Fruit fly (Drosophila melanogaster) whole organism, embryonic: Measurements from ENCODE around the gene Sfp33A1.

Experiments used
- Blimp-1 ChIP-seq: fragments of 200-800 bp; sonication (Bioruptor generic); optimal IDR thresholded peaks from 3 replicates; lab custom pipeline; 2018; ENCODE audit warnings: missing biosample characterization, missing genetic modification characterization, mild to moderate bottlenecking, moderate library complexity, missing genetic modification reagents
- CG10209 ChIP-seq: fragments of 200-800 bp; sonication (Bioruptor generic); optimal IDR thresholded peaks from 3 replicates; lab custom pipeline; 2017; ENCODE audit warnings: missing biosample characterization, mild to moderate bottlenecking, missing genetic modification characterization, missing genetic modification reagents
- CG10543 ChIP-seq: fragments of 200-800 bp; sonication (Bioruptor generic); optimal IDR thresholded peaks from 3 replicates; lab custom pipeline; 2017; ENCODE audit warnings: missing biosample characterization, mild to moderate bottlenecking, missing genetic modification characterization, moderate library complexity
- CG10979 ChIP-seq: fragments of 200-800 bp; sonication (Bioruptor generic); optimal IDR thresholded peaks from 2 replicates; lab custom pipeline; 2018; ENCODE audit warnings: missing biosample characterization, mild to moderate bottlenecking, missing genetic modification characterization, moderate library complexity
- CG11560 ChIP-seq: fragments of 200-800 bp; sonication (Bioruptor generic); IDR thresholded peaks from 3 replicates; pipeline ENCODE4 v1.3.6; 2022; ENCODE audit warnings: missing biosample characterization, missing genetic modification characterization
- CG12155 ChIP-seq: fragments of 200-800 bp; sonication (Bioruptor generic); optimal IDR thresholded peaks from 3 replicates; lab custom pipeline; 2016; ENCODE audit warnings: missing biosample characterization, missing genetic modification characterization
- CG13624 ChIP-seq: fragments of 200-800 bp; sonication (Bioruptor generic); optimal IDR thresholded peaks from 2 replicates; lab custom pipeline; 2016; ENCODE audit warnings: missing biosample characterization, missing genetic modification characterization
- CG14050 ChIP-seq: fragments of 200-800 bp; sonication (Bioruptor generic); IDR thresholded peaks from 3 replicates; pipeline ENCODE4 v1.3.6; 2022; ENCODE audit warnings: missing biosample characterization, missing genetic modification characterization
- CG15479 ChIP-seq: fragments of 200-800 bp; sonication (Bioruptor generic); optimal IDR thresholded peaks from 3 replicates; lab custom pipeline; 2019; ENCODE audit warnings: missing biosample characterization, mild to moderate bottlenecking, missing genetic modification characterization, moderate library complexity
- CG15514 ChIP-seq: fragments of 200-800 bp; sonication (Bioruptor generic); optimal IDR thresholded peaks from 3 replicates; lab custom pipeline; 2017; ENCODE audit warnings: missing biosample characterization, missing genetic modification characterization, mild to moderate bottlenecking, moderate library complexity, missing genetic modification reagents
- CG15696 ChIP-seq: fragments of 200-800 bp; sonication (Bioruptor generic); optimal IDR thresholded peaks from 2 replicates; lab custom pipeline; 2019; ENCODE audit warnings: missing biosample characterization, mild to moderate bottlenecking, missing genetic modification characterization, moderate library complexity
- CG17359 ChIP-seq: fragments of 200-800 bp; sonication (Bioruptor generic); optimal IDR thresholded peaks from 3 replicates; lab custom pipeline; 2018; ENCODE audit warnings: missing biosample characterization, mild to moderate bottlenecking, missing genetic modification characterization, moderate library complexity
- CG17385 ChIP-seq: fragments of 200-800 bp; sonication (Bioruptor generic); optimal IDR thresholded peaks from 3 replicates; lab custom pipeline; 2018; ENCODE audit warnings: missing biosample characterization, mild to moderate bottlenecking, missing genetic modification characterization
- CG2116 ChIP-seq: fragments of 200-800 bp; sonication (Bioruptor generic); optimal IDR thresholded peaks from 3 replicates; lab custom pipeline; 2018; ENCODE audit warnings: missing biosample characterization, mild to moderate bottlenecking, missing genetic modification characterization
- CG2129 ChIP-seq: fragments of 200-800 bp; sonication (Bioruptor generic); IDR thresholded peaks from 2 replicates; pipeline ENCODE4 v1.3.6; 2022; ENCODE audit warnings: missing biosample characterization, missing genetic modification characterization; ENCODE audit not compliant: partially characterized antibody
- CG3407 ChIP-seq: fragments of 200-800 bp; sonication (Bioruptor generic); optimal IDR thresholded peaks from 2 replicates; lab custom pipeline; 2018; ENCODE audit warnings: missing biosample characterization, mild to moderate bottlenecking, missing genetic modification characterization
- CG34376 ChIP-seq: fragments of 200-800 bp; sonication (Bioruptor generic); optimal IDR thresholded peaks from 2 replicates; lab custom pipeline; 2018; ENCODE audit warnings: missing biosample characterization, mild to moderate bottlenecking, missing genetic modification characterization
- CG5245 ChIP-seq: fragments of 200-800 bp; sonication (Bioruptor generic); optimal IDR thresholded peaks from 3 replicates; lab custom pipeline; 2016; ENCODE audit warnings: missing biosample characterization, missing genetic modification characterization
- CG6175 ChIP-seq: fragments of 200-800 bp; sonication (Bioruptor generic); IDR thresholded peaks from 3 replicates; pipeline ENCODE4 v1.3.6; 2022; ENCODE audit warnings: missing biosample characterization, missing genetic modification characterization
- CG6683 ChIP-seq: fragments of 200-800 bp; sonication (Bioruptor generic); optimal IDR thresholded peaks from 2 replicates; lab custom pipeline; 2017; ENCODE audit warnings: missing biosample characterization, mild to moderate bottlenecking, missing genetic modification characterization, missing genetic modification reagents
- CG8359 ChIP-seq: fragments of 200-800 bp; sonication (Bioruptor generic); optimal IDR thresholded peaks from 2 replicates; lab custom pipeline; 2017; ENCODE audit warnings: missing biosample characterization, mild to moderate bottlenecking, missing genetic modification characterization, borderline replicate concordance
- ERR ChIP-seq: fragments of 200-800 bp; sonication (Bioruptor generic); optimal IDR thresholded peaks from 2 replicates; lab custom pipeline; 2016; ENCODE audit warnings: missing biosample characterization, missing genetic modification characterization
- GATAe ChIP-seq: fragments of 200-800 bp; sonication (Bioruptor generic); conservative IDR thresholded peaks from 2 replicates; pipeline ENCODE4 v1.3.6; 2022; ENCODE audit warnings: missing biosample characterization, missing genetic modification characterization
- H2.0 ChIP-seq: fragments of 200-800 bp; sonication (Bioruptor generic); IDR thresholded peaks from 2 replicates; pipeline ENCODE4 v1.3.6; 2022; ENCODE audit warnings: missing biosample characterization, missing genetic modification characterization
- HHEX ChIP-seq: fragments of 200-800 bp; sonication (Bioruptor generic); optimal IDR thresholded peaks from 3 replicates; lab custom pipeline; 2017; ENCODE audit warnings: missing biosample characterization, mild to moderate bottlenecking, missing genetic modification characterization, missing genetic modification reagents
- Hmr ChIP-seq: fragments of 200-800 bp; sonication (Bioruptor generic); optimal IDR thresholded peaks from 3 replicates; lab custom pipeline; 2017; ENCODE audit warnings: mild to moderate bottlenecking, missing biosample characterization, missing genetic modification reagents, missing genetic modification characterization
- Hr3 ChIP-seq: fragments of 200-800 bp; sonication (Bioruptor generic); optimal IDR thresholded peaks from 3 replicates; lab custom pipeline; 2016; ENCODE audit warnings: missing biosample characterization, missing genetic modification characterization
- Med ChIP-seq: fragments of 200-800 bp; sonication (Bioruptor generic); peaks from one replicate; lab custom pipeline; 2016; ENCODE audit warnings: missing biosample characterization, missing genetic modification characterization, mild to moderate bottlenecking, inconsistent platforms, moderate library complexity
- NC2α ChIP-seq: fragments of 200-800 bp; sonication (Bioruptor generic); optimal IDR thresholded peaks from 2 replicates; lab custom pipeline; 2016; ENCODE audit warnings: missing biosample characterization, missing genetic modification characterization
- Nf-YA ChIP-seq: fragments of 200-800 bp; sonication (Bioruptor generic); IDR thresholded peaks from 2 replicates; pipeline ENCODE4 v1.3.6; 2022; ENCODE audit warnings: missing biosample characterization, missing genetic modification characterization
- Oli ChIP-seq: fragments of 200-800 bp; sonication (Bioruptor generic); optimal IDR thresholded peaks from 2 replicates; lab custom pipeline; 2018; ENCODE audit warnings: missing biosample characterization, mild to moderate bottlenecking, missing genetic modification characterization, moderate library complexity
- Taf1 ChIP-seq: fragments of 200-800 bp; sonication (Bioruptor generic); IDR thresholded peaks from 2 replicates; pipeline ENCODE4 v1.3.6; 2022; ENCODE audit warnings: missing biosample characterization, missing genetic modification characterization
- ac ChIP-seq: fragments of 200-800 bp; sonication (Bioruptor generic); optimal IDR thresholded peaks from 3 replicates; lab custom pipeline; 2017; ENCODE audit warnings: missing biosample characterization, mild to moderate bottlenecking, missing genetic modification characterization
- ato ChIP-seq: fragments of 200-800 bp; sonication (Bioruptor generic); IDR thresholded peaks from 2 replicates; pipeline ENCODE4 v1.3.6; 2022; ENCODE audit warnings: missing biosample characterization, missing genetic modification characterization; ENCODE audit not compliant: partially characterized antibody
- croc ChIP-seq: fragments of 200-800 bp; sonication (Bioruptor generic); conservative IDR thresholded peaks from 3 replicates; pipeline ENCODE4 v1.3.6; 2022; ENCODE audit warnings: missing biosample characterization, missing genetic modification characterization
- cwo ChIP-seq: fragments of 200-800 bp; sonication (Bioruptor generic); optimal IDR thresholded peaks from 3 replicates; lab custom pipeline; 2017; ENCODE audit warnings: missing biosample characterization, missing genetic modification characterization, mild to moderate bottlenecking, moderate library complexity, missing genetic modification reagents
- dmrt11E ChIP-seq: fragments of 200-800 bp; sonication (Bioruptor generic); optimal IDR thresholded peaks from 3 replicates; lab custom pipeline; 2018; ENCODE audit warnings: missing biosample characterization, mild to moderate bottlenecking, missing genetic modification characterization, moderate library complexity
- ewg ChIP-seq: fragments of 200-800 bp; sonication (Bioruptor generic); optimal IDR thresholded peaks from 3 replicates; lab custom pipeline; 2017; ENCODE audit warnings: mild to moderate bottlenecking, missing biosample characterization, missing genetic modification reagents, missing genetic modification characterization
- exex ChIP-seq: fragments of 200-800 bp; sonication (Bioruptor generic); optimal IDR thresholded peaks from 4 replicates; lab custom pipeline; 2018; ENCODE audit warnings: missing biosample characterization, mild to moderate bottlenecking, missing genetic modification characterization, moderate library complexity
- fd102C ChIP-seq: fragments of 200-800 bp; sonication (Bioruptor generic); optimal IDR thresholded peaks from 2 replicates; lab custom pipeline; 2018; ENCODE audit warnings: missing biosample characterization, mild to moderate bottlenecking, missing genetic modification characterization, moderate library complexity
- fd3F ChIP-seq: fragments of 200-800 bp; sonication (Bioruptor generic); optimal IDR thresholded peaks from 2 replicates; lab custom pipeline; 2018; ENCODE audit warnings: missing biosample characterization, mild to moderate bottlenecking, missing genetic modification characterization, moderate library complexity
- mirr ChIP-seq: fragments of 200-800 bp; sonication (Bioruptor generic); optimal IDR thresholded peaks from 3 replicates; lab custom pipeline; 2018; ENCODE audit warnings: missing biosample characterization, mild to moderate bottlenecking, missing genetic modification characterization
- pfk ChIP-seq: fragments of 200-800 bp; sonication (Bioruptor generic); optimal IDR thresholded peaks from 2 replicates; lab custom pipeline; 2018; ENCODE audit warnings: missing biosample characterization, mild to moderate bottlenecking, missing genetic modification characterization, moderate library complexity
- pita ChIP-seq: fragments of 200-800 bp; sonication (Bioruptor generic); optimal IDR thresholded peaks from 2 replicates; lab custom pipeline; 2017; ENCODE audit warnings: missing biosample characterization, mild to moderate bottlenecking, missing genetic modification characterization
- pnt ChIP-seq: fragments of 200-800 bp; sonication (Bioruptor generic); optimal IDR thresholded peaks from 3 replicates; lab custom pipeline; 2016; ENCODE audit warnings: missing biosample characterization, missing genetic modification characterization
- pum ChIP-seq: fragments of 200-800 bp; sonication (Bioruptor generic); optimal IDR thresholded peaks from 2 replicates; lab custom pipeline; 2016; ENCODE audit warnings: missing biosample characterization, missing genetic modification characterization
- pzg ChIP-seq: fragments of 200-800 bp; sonication (Bioruptor generic); optimal IDR thresholded peaks from 3 replicates; lab custom pipeline; 2018; ENCODE audit warnings: missing biosample characterization, mild to moderate bottlenecking, missing genetic modification characterization, moderate library complexity
- slou ChIP-seq: fragments of 200-800 bp; sonication (Bioruptor generic); optimal IDR thresholded peaks from 3 replicates; lab custom pipeline; 2016; ENCODE audit warnings: missing biosample characterization, missing genetic modification characterization
- sna ChIP-seq: fragments of 200-800 bp; sonication (Bioruptor generic); IDR thresholded peaks from 2 replicates; pipeline ENCODE4 v1.3.6; 2022; ENCODE audit warnings: missing biosample characterization, missing genetic modification characterization; ENCODE audit not compliant: partially characterized antibody
- sug ChIP-seq: fragments of 200-800 bp; optimal IDR thresholded peaks from 2 replicates; lab custom pipeline; 2019; ENCODE audit warnings: missing biosample characterization, mild to moderate bottlenecking, missing genetic modification characterization, moderate library complexity

Sfp33A1 gene

dm6 chr2L:11738554-11738982, 15.7 kb downstream of the Sfp33A1 start, which contains the start of gene Vha100-5 (continued):
- TF ChIP-seq CG15479 (GFP tag; lab: Kevin White, UChicago) = no peak
- TF ChIP-seq Hmr (GFP tag; lab: Kevin White, UChicago) = peak; percentile 0
- TF ChIP-seq pita (GFP tag; lab: Kevin White, UChicago) = no peak
- 0 out of 3 replicates have a peak, but pooled peaks have one; percentile 28 for TF ChIP-seq CG6175
- TF ChIP-seq CG17359 (tag; lab: Kevin White, UChicago) = no peak
- no peak for TF ChIP-seq CG5245 (GFP tag; lab: Kevin White, UChicago)
- peak; percentile 83 for TF ChIP-seq mirr (GFP tag; lab: Kevin White, UChicago)
- TF ChIP-seq ERR (GFP tag; lab: Kevin White, UChicago) = no peak
- TF ChIP-seq ewg = no peak
- TF ChIP-seq Taf1 (GFP tag; lab: Robert Waterston, UW) = no peak
- TF ChIP-seq fd3F (GFP tag; lab: Kevin White, UChicago) = no peak
- no peak for TF ChIP-seq Hr3 (GFP tag; lab: Kevin White, UChicago)
- TF ChIP-seq pfk (GFP tag; lab: Kevin White, UChicago) = no peak
- TF ChIP-seq CG13624 (GFP tag; lab: Kevin White, UChicago) = no peak
- no peak for TF ChIP-seq pum
- no peak for TF ChIP-seq croc (GFP tag; lab: Robert Waterston, UW)
- TF ChIP-seq CG8359 = no peak
- TF ChIP-seq fd102C (GFP tag; lab: Kevin White, UChicago) = no peak
- no peak for TF ChIP-seq CG6683 (GFP tag; lab: Kevin White, UChicago)
- no peak for TF ChIP-seq CG12155
- TF ChIP-seq pnt = no peak
- TF ChIP-seq HHEX (GFP tag; lab: Kevin White, UChicago) = no peak
- no peak for TF ChIP-seq slou (GFP tag; lab: Kevin White, UChicago)
- TF ChIP-seq pzg = no peak
- no peak for TF ChIP-seq CG17385 (GFP tag; lab: Kevin White, UChicago)
- TF ChIP-seq CG10543 = peak; percentile 17
- no peak for TF ChIP-seq CG2129
- TF ChIP-seq exex (tag; lab: Kevin White, UChicago) = peak; percentile 92
- peak; percentile 53 for TF ChIP-seq cwo
- no peak for TF ChIP-seq CG2116 (GFP tag; lab: Kevin White, UChicago)
- no peak for TF ChIP-seq sna (GFP tag; lab: Robert Waterston, UW)
- peak; percentile 79 for TF ChIP-seq CG34376 (GFP tag; lab: Kevin White, UChicago)
- TF ChIP-seq sug = peak; percentile 72
- no peak for TF ChIP-seq CG15514 (GFP tag; lab: Kevin White, UChicago)
- TF ChIP-seq Nf-YA (GFP tag; lab: Robert Waterston, UW) = no peak
- peak; percentile 71; the same call in 1 of the 2 replicates for TF ChIP-seq GATAe
- TF ChIP-seq CG11560 (tag; lab: Robert Waterston, UW) = no peak
- TF ChIP-seq Blimp-1 (GFP tag; lab: Kevin White, UChicago) = no peak
- no peak for TF ChIP-seq ac (GFP tag; lab: Kevin White, UChicago)
- no peak for TF ChIP-seq CG14050 (GFP tag; lab: Robert Waterston, UW)
- no peak for TF ChIP-seq ato (GFP tag; lab: Robert Waterston, UW)
- TF ChIP-seq dmrt11E (tag; lab: Kevin White, UChicago) = no peak
- peak; percentile 32 for TF ChIP-seq Med
- no peak for TF ChIP-seq CG10209 (GFP tag; lab: Kevin White, UChicago)
- TF ChIP-seq Oli (tag; lab: Kevin White, UChicago) = no peak
- no peak for TF ChIP-seq CG15696
- TF ChIP-seq H2.0 = no peak
- no peak for TF ChIP-seq NC2α (GFP tag; lab: Kevin White, UChicago)
- TF ChIP-seq CG10979 = no peak
- TF ChIP-seq CG3407 (GFP tag; lab: Kevin White, UChicago) = no peak
